Fruit fly (Drosophila melanogaster): Measurements from ENCODE around the gene CG13731.

CG13731 gene

dm6 chr3L:17425132-17425713 lies 36.5 kb upstream of the CG13731 start, which contains the start of the genes Sec3 and COX7B (continued):
- TF ChIP-seq Pdp1 (GFP tag; optimal IDR thresholded peaks at IDR 0.05) (peak; percentile 64 to 96), Awh (GFP tag; IDR thresholded peaks at IDR 0.05) (no peak), CG2678 (tag; optimal IDR thresholded peaks at IDR 0.05) (peak; percentile 74), CG4328 (GFP tag; optimal IDR thresholded peaks at IDR 0.05) (peak; percentile 51), CG17359 (tag; optimal IDR thresholded peaks at IDR 0.05) (peak; percentile 57), grau (tag; optimal IDR thresholded peaks at IDR 0.05) (peak; percentile 77), Sry-δ (GFP tag; optimal IDR thresholded peaks at IDR 0.05) (peak; percentile 88), CG15601 (tag; optimal IDR thresholded peaks at IDR 0.05) (peak; percentile 68), CG9817 (tag; optimal IDR thresholded peaks at IDR 0.05) (peak; percentile 81), B-H2 (GFP tag; optimal IDR thresholded peaks at IDR 0.05) (peak; percentile 82), lilli (GFP tag; optimal IDR thresholded peaks at IDR 0.05) (peak; percentile 82), CG17361 (GFP tag; IDR thresholded peaks at IDR 0.05) (peak; percentile 72; the same call in 2 of the 3 replicates), gfzf (GFP tag; optimal IDR thresholded peaks at IDR 0.05) (peak; percentile 82), CG15696 (tag; optimal IDR thresholded peaks at IDR 0.05) (peak; percentile 76), Hmr (GFP tag; optimal IDR thresholded peaks at IDR 0.05) (peak; percentile 57), CG7556 (GFP tag; optimal IDR thresholded peaks at IDR 0.05) (peak; percentile 33), az2 (GFP tag; optimal IDR thresholded peaks at IDR 0.05) (peak; percentile 71), vnd (GFP tag; IDR thresholded peaks at IDR 0.05; ENCODE audit: partially characterized antibody) (peak; percentile 91), CG14014 (GFP tag; IDR thresholded peaks at IDR 0.05) (no peak), CG11723 (GFP tag; optimal IDR thresholded peaks at IDR 0.05) (peak; percentile 22), CG9437 (GFP tag; optimal IDR thresholded peaks at IDR 0.05) (peak; percentile 84), NfI (GFP tag; optimal IDR thresholded peaks at IDR 0.05) (peak; percentile 61), PHDP (tag; optimal IDR thresholded peaks at IDR 0.05) (peak; percentile 66), CG7372 (GFP tag; IDR thresholded peaks at IDR 0.05) (peak; percentile 63; the same call in 1 of the 2 replicates), CG10321 (GFP tag; IDR thresholded peaks at IDR 0.05) (no peak), Hr3 (GFP tag; optimal IDR thresholded peaks at IDR 0.05) (peak; percentile 66), ap (GFP tag; IDR thresholded peaks at IDR 0.05) (no peak), CG6689 (GFP tag; IDR thresholded peaks at IDR 0.05) (peak; percentile 64), Dp (GFP tag; optimal IDR thresholded peaks at IDR 0.05) (peak; percentile 4), Antp (GFP tag; optimal IDR thresholded peaks at IDR 0.05) (peak; percentile 30), CkIIα-i1 (GFP tag; IDR thresholded peaks at IDR 0.05) (no peak), Atf-2 (GFP tag; optimal IDR thresholded peaks at IDR 0.05) (no peak), Scr (GFP tag; IDR thresholded peaks at IDR 0.05; ENCODE audit: partially characterized antibody) (peak; percentile 96), CG34422 (GFP tag; IDR thresholded peaks at IDR 0.05) (peak; percentile 63), CG30403 (GFP tag; optimal IDR thresholded peaks at IDR 0.05) (peak; percentile 78), knrl (GFP tag; IDR thresholded peaks at IDR 0.05; ENCODE audit: partially characterized antibody) (peak; percentile 97), tgo (GFP tag; IDR thresholded peaks at IDR 0.05) (peak; percentile 64; the same call in 2 of the 3 replicates), dmrt11E (tag; optimal IDR thresholded peaks at IDR 0.05) (peak; percentile 63), CG16815 (GFP tag; optimal IDR thresholded peaks at IDR 0.05) (peak; percentile 26), CG2712 (tag; optimal IDR thresholded peaks at IDR 0.05) (peak; percentile 75), dpn (GFP tag; optimal IDR thresholded peaks at IDR 0.05) (peak; percentile 72 to 78), CG7987 (GFP tag; optimal IDR thresholded peaks at IDR 0.05) (peak; percentile 29), Taf1 (GFP tag; IDR thresholded peaks at IDR 0.05) (peak; percentile 57; the same call in 1 of the 2 replicates), BEAF-32 (GFP tag; optimal IDR thresholded peaks at IDR 0.05) (peak; percentile 97), CG11456 (GFP tag; IDR thresholded peaks at IDR 0.05) (no peak), CG8290 (GFP tag; optimal IDR thresholded peaks at IDR 0.05) (peak; percentile 49), CG8290 (tag; optimal IDR thresholded peaks at IDR 0.05) (peak; percentile 54 to 78), E2f2 (GFP tag; IDR thresholded peaks at IDR 0.05) (peak; percentile 32; the same call in 1 of the 2 replicates), HmgD (GFP tag; optimal IDR thresholded peaks at IDR 0.05) (peak; percentile 5), HLH3B (GFP tag; IDR thresholded peaks at IDR 0.05) (peak; percentile 45; the same call in 1 of the 2 replicates)
